Worm (Caenorhabditis elegans) whole organism, mixed stage, embryonic: ENCODE measurements around the gene Y116A8C.469.

Experiments used
- M03D4.4 ChIP-seq: sonication (generic microtip); optimal IDR thresholded peaks from 2 replicates; lab custom pipeline; 2017; ENCODE audit warnings: mild to moderate bottlenecking, missing genetic modification characterization, missing compliant biosample characterization
- bed-3 ChIP-seq: fragments of 200-800 bp; sonication (Bioruptor generic); optimal IDR thresholded peaks from 3 replicates; lab custom pipeline; 2018; ENCODE audit warnings: mild to moderate bottlenecking, missing genetic modification characterization, moderate library complexity, missing compliant biosample characterization
- blmp-1 ChIP-seq: fragments of 150-350 bp; optimal IDR thresholded peaks from 2 replicates; lab custom pipeline; 2014; ENCODE audit warnings: missing biosample characterization, missing genetic modification characterization
- ceh-39 ChIP-seq: fragments of 150-350 bp; optimal IDR thresholded peaks from 2 replicates; lab custom pipeline; 2014; ENCODE audit warnings: missing biosample characterization, missing genetic modification characterization
- ceh-43 ChIP-seq: fragments of 200-800 bp; sonication (Bioruptor generic); optimal IDR thresholded peaks from 2 replicates; lab custom pipeline; 2018; ENCODE audit warnings: mild to moderate bottlenecking, missing genetic modification characterization, moderate library complexity, missing compliant biosample characterization
- ceh-83 ChIP-seq: fragments of 200-800 bp; sonication (Bioruptor generic); optimal IDR thresholded peaks from 2 replicates; lab custom pipeline; 2018; ENCODE audit warnings: mild to moderate bottlenecking, missing genetic modification characterization, missing compliant biosample characterization
- ces-1 ChIP-seq: fragments of 150-350 bp; optimal IDR thresholded peaks from 2 replicates; lab custom pipeline; 2014; ENCODE audit warnings: missing biosample characterization, missing genetic modification reagents, missing genetic modification characterization
- cnd-1 ChIP-seq: fragments of 200-800 bp; sonication (Bioruptor generic); optimal IDR thresholded peaks from 2 replicates; lab custom pipeline; 2018; ENCODE audit warnings: mild to moderate bottlenecking, missing genetic modification characterization, missing compliant biosample characterization
- drap-1 ChIP-seq: fragments of 200-800 bp; sonication (Bioruptor generic); optimal IDR thresholded peaks from 3 replicates; lab custom pipeline; 2018; ENCODE audit warnings: mild to moderate bottlenecking, missing genetic modification characterization, missing compliant biosample characterization
- elt-3 ChIP-seq: fragments of 150-350 bp; optimal IDR thresholded peaks from 2 replicates; lab custom pipeline; 2014; ENCODE audit warnings: missing biosample characterization, missing genetic modification characterization
- flh-1 ChIP-seq: fragments of 200-800 bp; sonication (Bioruptor generic); optimal IDR thresholded peaks from 2 replicates; lab custom pipeline; 2018; ENCODE audit warnings: mild to moderate bottlenecking, missing genetic modification characterization, moderate library complexity, missing compliant biosample characterization
- ham-2 ChIP-seq: fragments of 200-800 bp; sonication (Bioruptor generic); optimal IDR thresholded peaks from 2 replicates; lab custom pipeline; 2018; ENCODE audit warnings: mild to moderate bottlenecking, missing genetic modification characterization, missing compliant biosample characterization
- hlh-1 ChIP-seq: fragments of 150-350 bp; optimal IDR thresholded peaks from 2 replicates; lab custom pipeline; 2014; ENCODE audit warnings: missing biosample characterization, missing genetic modification reagents, missing genetic modification characterization
- lin-13 ChIP-seq: fragments of 150-350 bp; optimal IDR thresholded peaks from 2 replicates; lab custom pipeline; 2014; ENCODE audit warnings: missing biosample characterization, missing genetic modification characterization
- lin-32 ChIP-seq: fragments of 200-800 bp; sonication (Bioruptor generic); optimal IDR thresholded peaks from 2 replicates; lab custom pipeline; 2018; ENCODE audit warnings: mild to moderate bottlenecking, missing genetic modification characterization, missing compliant biosample characterization
- lsy-2 ChIP-seq: fragments of 150-350 bp; optimal IDR thresholded peaks from 2 replicates; lab custom pipeline; 2014; ENCODE audit warnings: missing biosample characterization, missing genetic modification characterization
- mep-1 ChIP-seq: fragments of 150-350 bp; optimal IDR thresholded peaks from 2 replicates; lab custom pipeline; 2017; ENCODE audit warnings: missing biosample characterization, missing genetic modification reagents, missing genetic modification characterization, inconsistent platforms
- mls-2 ChIP-seq: sonication (generic microtip); optimal IDR thresholded peaks from 2 replicates; lab custom pipeline; 2016; ENCODE audit warnings: mild to moderate bottlenecking, missing genetic modification characterization, moderate library complexity, missing compliant biosample characterization
- nhr-2 ChIP-seq: fragments of 150-350 bp; optimal IDR thresholded peaks from 2 replicates; lab custom pipeline; 2014; ENCODE audit warnings: missing biosample characterization, missing genetic modification characterization
- nhr-237 ChIP-seq: fragments of 150-350 bp; optimal IDR thresholded peaks from 2 replicates; lab custom pipeline; 2014; ENCODE audit warnings: missing biosample characterization, missing genetic modification characterization
- nhr-28 ChIP-seq: fragments of 150-350 bp; optimal IDR thresholded peaks from 2 replicates; lab custom pipeline; 2014; ENCODE audit warnings: missing biosample characterization, missing genetic modification characterization
- nhr-76 ChIP-seq: sonication (generic microtip); optimal IDR thresholded peaks from 2 replicates; lab custom pipeline; 2017; ENCODE audit warnings: missing biosample characterization, missing genetic modification characterization
- pha-4 ChIP-seq: fragments of 150-350 bp; optimal IDR thresholded peaks from 2 replicates; lab custom pipeline; 2018; ENCODE audit warnings: missing biosample characterization, missing genetic modification reagents, missing genetic modification characterization
- sem-2 ChIP-seq: fragments of 200-800 bp; sonication (Bioruptor generic); optimal IDR thresholded peaks from 2 replicates; lab custom pipeline; 2018; ENCODE audit warnings: mild to moderate bottlenecking, missing genetic modification characterization, missing compliant biosample characterization
- snpc-4 ChIP-seq: fragments of 150-350 bp; optimal IDR thresholded peaks from 2 replicates; lab custom pipeline; 2014; ENCODE audit warnings: missing biosample characterization, missing genetic modification characterization
- sptf-1 ChIP-seq: sonication (generic microtip); optimal IDR thresholded peaks from 2 replicates; lab custom pipeline; 2017; ENCODE audit warnings: mild to moderate bottlenecking, missing genetic modification characterization, moderate library complexity, missing compliant biosample characterization
- tbx-8 ChIP-seq: fragments of 200-800 bp; sonication (Bioruptor generic); optimal IDR thresholded peaks from 2 replicates; lab custom pipeline; 2018; ENCODE audit warnings: mild to moderate bottlenecking, missing genetic modification characterization, moderate library complexity, missing compliant biosample characterization
- unc-120 ChIP-seq: sonication (generic microtip); optimal IDR thresholded peaks from 2 replicates; lab custom pipeline; 2017; ENCODE audit warnings: missing genetic modification characterization, missing compliant biosample characterization; ENCODE audit not compliant: poor library complexity, severe bottlenecking
- unc-39 ChIP-seq: fragments of 150-350 bp; optimal IDR thresholded peaks from 2 replicates; lab custom pipeline; 2014; ENCODE audit warnings: missing biosample characterization, missing genetic modification characterization
- unc-62 ChIP-seq: fragments of 150-350 bp; optimal IDR thresholded peaks from 2 replicates; lab custom pipeline; 2014; ENCODE audit warnings: missing biosample characterization, missing genetic modification reagents, missing genetic modification characterization
- zip-8 ChIP-seq: fragments of 150-350 bp; optimal IDR thresholded peaks from 2 replicates; lab custom pipeline; 2014; ENCODE audit warnings: missing biosample characterization, missing genetic modification characterization
- ztf-11 ChIP-seq: fragments of 150-350 bp; optimal IDR thresholded peaks from 2 replicates; lab custom pipeline; 2014; ENCODE audit warnings: missing biosample characterization, missing genetic modification characterization

The Y116A8C.469 gene

ce11 chrIV:16917831-16918429 is at the start of gene Y116A8C.469, which contains the start of gene Y116A8C.468:
Y116A8C.469 (minus strand) TSS chrIV:16917931.
Y116A8C.468 (plus strand) TSS chrIV:16918379.
- TF ChIP-seq lin-13 (tag; lab: Kevin White, UChicago) (no peak), sptf-1 (tag; lab: Kevin White, UChicago) (no peak), lin-32 (no peak), lsy-2 (no peak), ceh-83 (GFP tag; lab: Kevin White, UChicago) (no peak), unc-39 (tag; lab: Kevin White, UChicago) (no peak), sem-2 (GFP tag; lab: Kevin White, UChicago) (no peak), zip-8 (tag; lab: Kevin White, UChicago) (no peak), tbx-8 (GFP tag; lab: Kevin White, UChicago) (no peak), pha-4 (tag; lab: Kevin White, UChicago) (no peak), blmp-1 (tag; lab: Kevin White, UChicago) (no peak), flh-1 (GFP tag; lab: Kevin White, UChicago) (no peak), elt-3 (tag; lab: Kevin White, UChicago) (no peak), nhr-28 (tag; lab: Kevin White, UChicago) (no peak), snpc-4 (no peak)

DNA sequence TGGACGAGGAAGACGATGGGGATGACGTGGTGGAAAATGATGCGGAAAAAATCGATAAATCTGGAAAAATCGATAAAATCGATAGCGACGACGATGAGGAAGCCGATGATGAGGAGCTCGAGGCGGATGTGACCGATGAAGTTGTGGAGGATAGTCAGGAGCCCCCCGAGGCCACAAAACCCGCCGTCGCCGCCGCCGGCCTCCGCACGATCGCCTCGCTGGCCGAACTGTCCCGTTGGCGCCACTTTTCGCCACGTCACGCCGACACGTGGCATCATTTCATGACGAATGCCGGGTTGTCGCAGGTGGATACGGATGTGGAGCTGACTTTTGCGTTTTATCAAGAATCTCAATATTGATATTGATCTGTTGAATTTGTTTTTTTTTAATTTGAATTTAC is 44.7 kb upstream of the Y116A8C.469 start:
- TF ChIP-seq lsy-2, result no peak
- no peak for TF ChIP-seq ceh-83 (GFP tag; lab: Kevin White, UChicago)
- TF ChIP-seq pha-4 (tag; lab: Kevin White, UChicago), result no peak
- TF ChIP-seq mls-2 (tag; lab: Kevin White, UChicago), result no peak
- no peak for TF ChIP-seq elt-3 (tag; lab: Kevin White, UChicago)
- TF ChIP-seq unc-120 (tag; lab: Kevin White, UChicago), result no peak
- no peak for TF ChIP-seq mep-1
- no peak for TF ChIP-seq ham-2 (GFP tag; lab: Kevin White, UChicago)

- no peak for TF ChIP-seq zip-8 (tag; lab: Kevin White, UChicago)
Measured at ce11 chrIV:16952389-16952788, 34.7 kb upstream of the Y116A8C.469 start.

ce11 chrIV:16949767-16950166 is 32.0 kb upstream of the Y116A8C.469 start, which contains the start of gene rad-54.B:
rad-54.B (plus strand) TSS chrIV:16950067.
- no peak for TF ChIP-seq unc-120 (tag; lab: Kevin White, UChicago)
- TF ChIP-seq hlh-1 (tag; lab: Kevin White, UChicago), result no peak
- TF ChIP-seq M03D4.4 (tag; lab: Kevin White, UChicago), result no peak
- no peak for TF ChIP-seq mep-1
- TF ChIP-seq flh-1 (GFP tag; lab: Kevin White, UChicago), result no peak
- no peak for TF ChIP-seq nhr-76 (tag; lab: Kevin White, UChicago)
- TF ChIP-seq unc-62 (GFP tag; lab: Kevin White, UChicago), result no peak
- no peak for TF ChIP-seq ces-1 (GFP tag; lab: Kevin White, UChicago)
- TF ChIP-seq nhr-237 (tag; lab: Kevin White, UChicago), result no peak
- no peak for TF ChIP-seq ceh-43 (GFP tag; lab: Kevin White, UChicago)
- no peak for TF ChIP-seq ceh-83 (GFP tag; lab: Kevin White, UChicago)
- TF ChIP-seq sem-2 (GFP tag; lab: Kevin White, UChicago), result no peak

ce11 chrIV:16946746-16947145 is 29.0 kb upstream of the Y116A8C.469 start, which contains the start of the genes Y116A8C.9 and arf-6:
Y116A8C.9 (minus strand) TSS chrIV:16946800.
arf-6 (plus strand) TSS chrIV:16947120.
- TF ChIP-seq ces-1 (GFP tag; lab: Kevin White, UChicago) (peak; percentile 81), ztf-11 (tag; lab: Kevin White, UChicago) (peak; percentile 31), blmp-1 (tag; lab: Kevin White, UChicago) (no peak), cnd-1 (tag; lab: Kevin White, UChicago) (peak; percentile 38), lsy-2 (peak; percentile 4), mls-2 (tag; lab: Kevin White, UChicago) (peak; percentile 83), lin-32 (peak; percentile 7), ham-2 (GFP tag; lab: Kevin White, UChicago) (no peak), bed-3 (GFP tag; lab: Kevin White, UChicago) (peak; percentile 3), tbx-8 (GFP tag; lab: Kevin White, UChicago) (peak; percentile 18), mep-1 (peak; percentile 13), nhr-2 (no peak), drap-1 (GFP tag; lab: Kevin White, UChicago) (peak; percentile 46), unc-39 (tag; lab: Kevin White, UChicago) (no peak), ceh-43 (GFP tag; lab: Kevin White, UChicago) (peak; percentile 45), unc-62 (GFP tag; lab: Kevin White, UChicago) (no peak), sptf-1 (tag; lab: Kevin White, UChicago) (peak; percentile 80), sem-2 (GFP tag; lab: Kevin White, UChicago) (no peak), unc-120 (tag; lab: Kevin White, UChicago) (peak; percentile 38), pha-4 (tag; lab: Kevin White, UChicago) (no peak), hlh-1 (tag; lab: Kevin White, UChicago) (peak; percentile 37), M03D4.4 (tag; lab: Kevin White, UChicago) (peak; percentile 77), ceh-39 (no peak), lin-13 (tag; lab: Kevin White, UChicago) (peak; percentile 53), ceh-83 (GFP tag; lab: Kevin White, UChicago) (peak; percentile 56)
